Fruit fly (Drosophila melanogaster) S2 (cell line): Measurements from ENCODE around the gene CG31272.

Source experiments
- CG8478 ChIP-seq: fragments of >200 bp; optimal IDR thresholded peaks from 2 replicates; lab custom pipeline; 2018
- CTCF ChIP-seq, 2 experiments: fragments of >200 bp; optimal IDR thresholded peaks; 2 replicates each; lab custom pipeline; 2018

dm6 chr3R:10779269-10779668, 20.1 kb upstream of the CG31272 start, which contains the start of gene Desi:
- TF ChIP-seq CG8478 (lab: Kevin White, UChicago) = no peak
- TF ChIP-seq CTCF (optimal IDR thresholded peaks at IDR 0.05; lab: Kevin White, UChicago) = no peak
